Worm (Caenorhabditis elegans) whole organism, midembryonic: ENCODE measurements around the gene C13A2.4.

ENCODE experiments used
- cog-1 ChIP-seq: sonication (generic microtip); optimal IDR thresholded peaks from 2 replicates; lab custom pipeline; 2016; ENCODE audit warnings: missing genetic modification characterization, missing compliant biosample characterization
- flt-1 ChIP-seq: fragments of 200-800 bp; sonication (Bioruptor generic); IDR thresholded peaks from 2 replicates; pipeline ENCODE4 v1.3.6; 2022; ENCODE audit warnings: missing genetic modification characterization, missing compliant biosample characterization
- klf-2 ChIP-seq: fragments of 200-800 bp; sonication (Bioruptor generic); conservative IDR thresholded peaks from 2 replicates; pipeline ENCODE4 v1.3.6; 2022; ENCODE audit warnings: missing genetic modification reagents, missing genetic modification characterization, missing compliant biosample characterization
- med-1 ChIP-seq: sonication (generic microtip); optimal IDR thresholded peaks from 2 replicates; lab custom pipeline; 2017; ENCODE audit warnings: missing genetic modification characterization, mild to moderate bottlenecking, missing compliant biosample characterization, antibody characterized with exemption, missing genetic modification reagents; ENCODE audit not compliant: insufficient read depth
- ztf-23 ChIP-seq: fragments of 200-800 bp; sonication (Bioruptor generic); IDR thresholded peaks from 2 replicates; pipeline ENCODE4 v1.3.6; 2022; ENCODE audit warnings: missing genetic modification reagents, missing genetic modification characterization, missing compliant biosample characterization
- ztf-29 ChIP-seq: fragments of 200-800 bp; sonication (Bioruptor generic); IDR thresholded peaks from 2 replicates; pipeline ENCODE4 v1.3.6; 2022; ENCODE audit warnings: missing genetic modification reagents, missing genetic modification characterization, missing compliant biosample characterization

DNA sequence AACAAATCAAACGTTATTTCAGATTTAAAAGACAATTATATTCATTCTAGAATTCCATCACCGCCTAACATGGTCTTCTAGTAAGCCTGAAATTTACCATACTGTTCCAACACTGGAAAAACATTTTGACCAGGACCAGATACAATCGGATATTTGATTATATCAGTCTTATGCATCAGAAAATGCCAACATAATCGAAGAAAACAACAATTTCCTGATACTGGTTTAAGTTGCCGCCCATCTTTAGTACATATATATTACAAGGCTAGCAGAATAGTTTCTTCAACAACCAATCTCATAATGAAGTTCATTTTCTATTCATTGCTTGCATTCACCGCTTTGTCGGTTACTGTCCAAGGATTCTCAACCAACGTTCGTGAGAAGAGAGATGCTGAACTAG is 20.2 kb upstream of the C13A2.4 start, which contains the start of gene C13A2.12:
- TF ChIP-seq ztf-23 (GFP tag; lab: Robert Waterston, UW) (no peak), cog-1 (tag; lab: Kevin White, UChicago) (no peak), flt-1 (GFP tag; lab: Robert Waterston, UW) (no peak), klf-2 (no peak), ztf-29 (GFP tag; lab: Robert Waterston, UW) (no peak), med-1 (GFP tag; lab: Kevin White, UChicago) (no peak)
